Worm (Caenorhabditis elegans) whole organism, midembryonic: ENCODE data around the gene F55E10.2.

Experiments used
- T22C8.4 ChIP-seq: fragments of 200-800 bp; sonication (Bioruptor generic); IDR thresholded peaks from 2 replicates; pipeline ENCODE4 v1.3.6; 2022; ENCODE audit warnings: missing genetic modification characterization, missing compliant biosample characterization
- flt-1 ChIP-seq: fragments of 200-800 bp; sonication (Bioruptor generic); IDR thresholded peaks from 2 replicates; pipeline ENCODE4 v1.3.6; 2022; ENCODE audit warnings: missing genetic modification characterization, missing compliant biosample characterization
- klf-2 ChIP-seq: fragments of 200-800 bp; sonication (Bioruptor generic); conservative IDR thresholded peaks from 2 replicates; pipeline ENCODE4 v1.3.6; 2022; ENCODE audit warnings: missing genetic modification reagents, missing genetic modification characterization, missing compliant biosample characterization
- med-1 ChIP-seq: sonication (generic microtip); optimal IDR thresholded peaks from 2 replicates; lab custom pipeline; 2017; ENCODE audit warnings: missing genetic modification characterization, mild to moderate bottlenecking, missing compliant biosample characterization, antibody characterized with exemption, missing genetic modification reagents; ENCODE audit not compliant: insufficient read depth
- ref-1 ChIP-seq: fragments of 200-800 bp; sonication (Bioruptor generic); conservative IDR thresholded peaks from 2 replicates; pipeline ENCODE4 v1.3.6; 2022; ENCODE audit warnings: missing genetic modification reagents, missing genetic modification characterization, missing compliant biosample characterization
- tab-1 ChIP-seq: fragments of 200-800 bp; sonication (Bioruptor generic); IDR thresholded peaks from 2 replicates; pipeline ENCODE4 v1.3.6; 2022; ENCODE audit warnings: missing genetic modification characterization, missing compliant biosample characterization
- ztf-23 ChIP-seq: fragments of 200-800 bp; sonication (Bioruptor generic); IDR thresholded peaks from 2 replicates; pipeline ENCODE4 v1.3.6; 2022; ENCODE audit warnings: missing genetic modification reagents, missing genetic modification characterization, missing compliant biosample characterization
- ztf-29 ChIP-seq: fragments of 200-800 bp; sonication (Bioruptor generic); IDR thresholded peaks from 2 replicates; pipeline ENCODE4 v1.3.6; 2022; ENCODE audit warnings: missing genetic modification reagents, missing genetic modification characterization, missing compliant biosample characterization

DNA sequence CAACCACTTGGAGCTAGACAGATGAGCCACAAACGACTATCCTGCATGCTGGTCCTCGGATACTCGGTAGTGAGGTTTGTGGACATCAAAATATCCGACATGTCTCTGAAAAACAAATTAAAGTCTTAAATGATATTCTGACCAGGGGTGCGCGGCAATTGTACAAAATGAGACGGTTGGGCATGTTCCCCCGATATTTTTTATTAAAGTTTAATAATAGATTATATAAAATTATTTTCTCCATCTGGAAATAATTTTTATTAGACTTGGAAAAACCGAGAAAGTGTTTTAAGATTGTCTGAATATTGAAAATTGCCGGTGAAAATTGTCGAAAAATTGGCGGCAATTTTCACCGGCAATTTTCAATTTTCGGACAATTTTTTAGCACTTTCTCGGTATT lies 12.7 kb upstream of the F55E10.2 start, which contains the start of gene F55E10.4:
- no peak for TF ChIP-seq klf-2 (GFP tag; lab: Robert Waterston, UW)
- no peak for TF ChIP-seq ztf-29 (GFP tag; lab: Robert Waterston, UW)
- TF ChIP-seq med-1 (GFP tag; lab: Kevin White, UChicago): no peak
- no peak for TF ChIP-seq ref-1
- TF ChIP-seq flt-1: no peak
- no peak for TF ChIP-seq tab-1 (GFP tag; lab: Robert Waterston, UW)
- no peak for TF ChIP-seq T22C8.4
- no peak for TF ChIP-seq ztf-23 (GFP tag; lab: Robert Waterston, UW)
